Fruit fly (Drosophila melanogaster): Measurements from ENCODE around the gene Or85f.
A peak's percentile ranks its signal among the peaks of the same experiment; 100 is the strongest.

The Or85f gene

dm6 chr3R:9404104-9404512, 6.1 kb downstream of the Or85f start, which contains the start of the genes CG9356, BBIP1 and CG8135 (continued):
- TF ChIP-seq CG11456 (GFP tag; IDR thresholded peaks at IDR 0.05) (peak; percentile 75), cato (GFP tag; optimal IDR thresholded peaks at IDR 0.05; ENCODE audit: borderline replicate concordance) (peak; percentile 68), fu2 (GFP tag; optimal IDR thresholded peaks at IDR 0.05) (peak; percentile 71), CG30020 (tag; optimal IDR thresholded peaks at IDR 0.05) (peak; percentile 59), Nf-YC (tag; optimal IDR thresholded peaks at IDR 0.05) (no peak), twi (tag; optimal IDR thresholded peaks at IDR 0.05) (peak; percentile 36), CG13424 (tag; optimal IDR thresholded peaks at IDR 0.05) (peak; percentile 71), CG10147 (GFP tag; optimal IDR thresholded peaks at IDR 0.05) (no peak), CG31224 (GFP tag; IDR thresholded peaks at IDR 0.05) (peak; percentile 18; the same call in 1 of the 2 replicates), Nf-YB (GFP tag; optimal IDR thresholded peaks at IDR 0.05) (peak; percentile 61), cg (GFP tag; optimal IDR thresholded peaks at IDR 0.05) (peak; percentile 25), insv (GFP tag; optimal IDR thresholded peaks at IDR 0.05) (peak in 1 of 2 experiments; percentile 34), dimm (GFP tag; IDR thresholded peaks at IDR 0.05) (no peak), mirr (GFP tag; optimal IDR thresholded peaks at IDR 0.05) (peak; percentile 70), CG10274 (GFP tag; optimal IDR thresholded peaks at IDR 0.05) (no peak), emc (GFP tag; optimal IDR thresholded peaks at IDR 0.05) (peak; percentile 56), Doc2 (GFP tag; IDR thresholded peaks at IDR 0.05) (no peak), CG7357 (GFP tag; IDR thresholded peaks at IDR 0.05) (peak; percentile 29; the same call in 1 of the 3 replicates), CG8478 (optimal IDR thresholded peaks at IDR 0.05) (no peak), Abd-B (GFP tag; optimal IDR thresholded peaks at IDR 0.05) (peak; percentile 61), Six4 (GFP tag; optimal IDR thresholded peaks at IDR 0.05) (peak; percentile 75), MESR4 (GFP tag; optimal IDR thresholded peaks at IDR 0.05) (peak; percentile 91), CG16863 (GFP tag; optimal IDR thresholded peaks at IDR 0.05) (peak; percentile 76), CG2199 (GFP tag; IDR thresholded peaks at IDR 0.05) (no peak), MBD-R2 (GFP tag; IDR thresholded peaks at IDR 0.05) (peak; percentile 95), Bdp1 (GFP tag; optimal IDR thresholded peaks at IDR 0.05) (peak; percentile 74), CG12942 (GFP tag; optimal IDR thresholded peaks at IDR 0.05) (peak; percentile 82), luna (GFP tag; optimal IDR thresholded peaks at IDR 0.05) (peak; percentile 39), Max (GFP tag; optimal IDR thresholded peaks at IDR 0.05) (peak; percentile 70), Dad (GFP tag; optimal IDR thresholded peaks at IDR 0.05) (peak; percentile 81), CG6254 (GFP tag; optimal IDR thresholded peaks at IDR 0.05) (peak; percentile 56), CG14710 (tag; optimal IDR thresholded peaks at IDR 0.05) (peak; percentile 90), HmgD (GFP tag; optimal IDR thresholded peaks at IDR 0.05) (peak; percentile 71), CG16813 (GFP tag; IDR thresholded peaks at IDR 0.05; ENCODE audit: partially characterized antibody) (peak; percentile 32; the same call in 1 of the 3 replicates), tup (GFP tag; optimal IDR thresholded peaks at IDR 0.05) (peak; percentile 75), maf-S (GFP tag; optimal IDR thresholded peaks at IDR 0.05) (peak; percentile 77), run (tag; optimal IDR thresholded peaks at IDR 0.05) (no peak), lola (GFP tag; optimal IDR thresholded peaks at IDR 0.05) (peak in 1 of 3 experiments; percentile 55), dpn (GFP tag; optimal IDR thresholded peaks at IDR 0.05) (peak; percentile 78 to 89), fru (optimal IDR thresholded peaks at IDR 0.05) (no peak), H2.0 (GFP tag; IDR thresholded peaks at IDR 0.05) (peak; percentile 56), Ets97D (GFP tag; optimal IDR thresholded peaks at IDR 0.05) (peak; percentile 91), Doc3 (GFP tag; IDR thresholded peaks at IDR 0.05; ENCODE audit: partially characterized antibody) (no peak), ERR (GFP tag; optimal IDR thresholded peaks at IDR 0.05) (peak; percentile 82), disco-r (GFP tag; optimal IDR thresholded peaks at IDR 0.05) (no peak), TFAM (GFP tag; optimal IDR thresholded peaks at IDR 0.05) (no peak), CG4730 (GFP tag; IDR thresholded peaks at IDR 0.05) (0 out of 2 replicates have a peak, but pooled peaks have one; percentile 36), Trl (optimal IDR thresholded peaks at IDR 0.05) (no peak), Trl (GFP tag; optimal IDR thresholded peaks at IDR 0.05) (peak; percentile 84), sob (GFP tag; IDR thresholded peaks at IDR 0.05) (peak; percentile 68; the same call in 1 of the 2 replicates), CG1647 (GFP tag; optimal IDR thresholded peaks at IDR 0.05) (peak; percentile 79), CG11695 (GFP tag; IDR thresholded peaks at IDR 0.05) (peak; percentile 55; the same call in 1 of the 3 replicates)
